Fruit fly (Drosophila melanogaster) whole organism, embryonic: ENCODE results near the gene lab.

Source experiments
- Antp ChIP-seq: fragments of 200-800 bp; sonication (Bioruptor generic); optimal IDR thresholded peaks from 3 replicates; lab custom pipeline; 2016; ENCODE audit warnings: missing biosample characterization, missing genetic modification characterization
- C15 ChIP-seq: fragments of 200-800 bp; sonication (Bioruptor generic); IDR thresholded peaks from 3 replicates; pipeline ENCODE4 v1.3.6; 2022; ENCODE audit warnings: missing biosample characterization, missing genetic modification characterization
- CG10274 ChIP-seq: fragments of 200-800 bp; sonication (Bioruptor generic); optimal IDR thresholded peaks from 3 replicates; lab custom pipeline; 2017; ENCODE audit warnings: missing biosample characterization, mild to moderate bottlenecking, missing genetic modification characterization
- CG10959 ChIP-seq: fragments of 200-800 bp; sonication (Bioruptor generic); IDR thresholded peaks from 2 replicates; pipeline ENCODE4 v1.3.6; 2022; ENCODE audit warnings: missing biosample characterization, missing genetic modification characterization
- CG10979 ChIP-seq: fragments of 200-800 bp; sonication (Bioruptor generic); optimal IDR thresholded peaks from 2 replicates; lab custom pipeline; 2018; ENCODE audit warnings: missing biosample characterization, mild to moderate bottlenecking, missing genetic modification characterization, moderate library complexity
- CG13287 ChIP-seq: fragments of 200-800 bp; sonication (Bioruptor generic); IDR thresholded peaks from 2 replicates; pipeline ENCODE4 v1.3.6; 2022; ENCODE audit warnings: missing biosample characterization, missing genetic modification characterization; ENCODE audit not compliant: partially characterized antibody
- CG13296 ChIP-seq: fragments of 200-800 bp; sonication (Bioruptor generic); optimal IDR thresholded peaks from 3 replicates; lab custom pipeline; 2018; ENCODE audit warnings: missing biosample characterization, mild to moderate bottlenecking, missing genetic modification characterization
- CG15073 ChIP-seq: fragments of 200-800 bp; sonication (Bioruptor generic); optimal IDR thresholded peaks from 2 replicates; lab custom pipeline; 2016; ENCODE audit warnings: missing biosample characterization, missing genetic modification characterization
- CG1529 ChIP-seq: fragments of 200-800 bp; sonication (Bioruptor generic); optimal IDR thresholded peaks from 3 replicates; lab custom pipeline; 2018; ENCODE audit warnings: missing biosample characterization, missing genetic modification characterization
- CG15479 ChIP-seq: fragments of 200-800 bp; sonication (Bioruptor generic); optimal IDR thresholded peaks from 3 replicates; lab custom pipeline; 2019; ENCODE audit warnings: missing biosample characterization, mild to moderate bottlenecking, missing genetic modification characterization, moderate library complexity
- CG15601 ChIP-seq: fragments of 200-800 bp; sonication (Bioruptor generic); optimal IDR thresholded peaks from 3 replicates; lab custom pipeline; 2019; ENCODE audit warnings: missing biosample characterization, mild to moderate bottlenecking, missing genetic modification characterization, moderate library complexity
- CG1602 ChIP-seq: fragments of 200-800 bp; sonication (Bioruptor generic); optimal IDR thresholded peaks from 3 replicates; lab custom pipeline; 2016; ENCODE audit warnings: missing biosample characterization, missing genetic modification characterization
- CG17385 ChIP-seq: fragments of 200-800 bp; sonication (Bioruptor generic); optimal IDR thresholded peaks from 3 replicates; lab custom pipeline; 2018; ENCODE audit warnings: missing biosample characterization, mild to moderate bottlenecking, missing genetic modification characterization
- CG1832 ChIP-seq: fragments of 200-800 bp; sonication (Bioruptor generic); optimal IDR thresholded peaks from 2 replicates; lab custom pipeline; 2017; ENCODE audit warnings: missing biosample characterization, mild to moderate bottlenecking, missing genetic modification characterization, inconsistent platforms
- CG2712 ChIP-seq: fragments of 200-800 bp; optimal IDR thresholded peaks from 3 replicates; lab custom pipeline; 2019; ENCODE audit warnings: missing biosample characterization, mild to moderate bottlenecking, missing genetic modification characterization, moderate library complexity
- CG3163 ChIP-seq: fragments of 200-800 bp; sonication (Bioruptor generic); optimal IDR thresholded peaks from 3 replicates; lab custom pipeline; 2016; ENCODE audit warnings: missing biosample characterization, missing genetic modification characterization
- CG32532 ChIP-seq: fragments of 200-800 bp; sonication (Bioruptor generic); IDR thresholded peaks from 2 replicates; pipeline ENCODE4 v1.3.6; 2022; ENCODE audit warnings: missing biosample characterization, missing genetic modification characterization
- CG3281 ChIP-seq: fragments of 200-800 bp; sonication (Bioruptor generic); optimal IDR thresholded peaks from 3 replicates; lab custom pipeline; 2017; ENCODE audit warnings: missing biosample characterization, mild to moderate bottlenecking, missing genetic modification characterization
- CG33213 ChIP-seq: fragments of 200-800 bp; sonication (Bioruptor generic); optimal IDR thresholded peaks from 3 replicates; lab custom pipeline; 2016; ENCODE audit warnings: missing biosample characterization, missing genetic modification characterization
- CG6654 ChIP-seq: fragments of 200-800 bp; sonication (Bioruptor generic); optimal IDR thresholded peaks from 2 replicates; lab custom pipeline; 2017; ENCODE audit warnings: missing biosample characterization, mild to moderate bottlenecking, missing genetic modification characterization
- CG7357 ChIP-seq: fragments of 200-800 bp; sonication (Bioruptor generic); IDR thresholded peaks from 3 replicates; pipeline ENCODE4 v1.3.6; 2022; ENCODE audit warnings: missing biosample characterization, missing genetic modification characterization
- CG8281 ChIP-seq: fragments of 200-800 bp; sonication (Bioruptor generic); optimal IDR thresholded peaks from 2 replicates; lab custom pipeline; 2018; ENCODE audit warnings: missing biosample characterization, mild to moderate bottlenecking, missing genetic modification characterization, moderate library complexity
- CG9437 ChIP-seq: fragments of 200-800 bp; sonication (Bioruptor generic); optimal IDR thresholded peaks from 2 replicates; lab custom pipeline; 2018; ENCODE audit warnings: missing biosample characterization, mild to moderate bottlenecking, missing genetic modification characterization
- CG9609 ChIP-seq: fragments of 200-800 bp; sonication (Bioruptor generic); optimal IDR thresholded peaks from 3 replicates; lab custom pipeline; 2016; ENCODE audit warnings: missing biosample characterization, missing genetic modification characterization
- Dbx ChIP-seq: fragments of 200-800 bp; sonication (Bioruptor generic); IDR thresholded peaks from 3 replicates; pipeline ENCODE4 v1.3.6; 2022; ENCODE audit warnings: missing biosample characterization, missing genetic modification characterization
- Deaf1 ChIP-seq: fragments of 200-800 bp; optimal IDR thresholded peaks from 3 replicates; lab custom pipeline; 2019; ENCODE audit warnings: missing biosample characterization, mild to moderate bottlenecking, missing genetic modification characterization, moderate library complexity
- Fer2 ChIP-seq: fragments of 200-800 bp; sonication (Bioruptor generic); optimal IDR thresholded peaks from 2 replicates; lab custom pipeline; 2018; ENCODE audit warnings: missing biosample characterization, mild to moderate bottlenecking, missing genetic modification characterization, moderate library complexity
- Kr ChIP-seq: fragments of 200-800 bp; sonication (Bioruptor generic); optimal IDR thresholded peaks from 2 replicates; lab custom pipeline; 2017; ENCODE audit warnings: missing biosample characterization, mild to moderate bottlenecking, missing genetic modification characterization
- Lim3 ChIP-seq: fragments of 200-800 bp; sonication (Bioruptor generic); IDR thresholded peaks from 2 replicates; pipeline ENCODE4 v1.3.6; 2022; ENCODE audit warnings: missing biosample characterization, missing genetic modification characterization
- Lpt ChIP-seq: fragments of >200 bp; optimal IDR thresholded peaks from 2 replicates; lab custom pipeline; 2018; ENCODE audit warnings: missing biosample characterization, missing genetic modification characterization
- Neu2 ChIP-seq: fragments of 200-800 bp; sonication (Bioruptor generic); optimal IDR thresholded peaks from 3 replicates; lab custom pipeline; 2016; ENCODE audit warnings: missing biosample characterization, missing genetic modification characterization, borderline replicate concordance
- Nf-YC ChIP-seq: fragments of 200-800 bp; optimal IDR thresholded peaks from 3 replicates; lab custom pipeline; 2019; ENCODE audit warnings: missing biosample characterization, mild to moderate bottlenecking, missing genetic modification characterization, moderate library complexity
- ase ChIP-seq: fragments of 200-800 bp; sonication (Bioruptor generic); IDR thresholded peaks from 3 replicates; pipeline ENCODE4 v1.3.6; 2022; ENCODE audit warnings: missing biosample characterization, missing genetic modification characterization
- bbx ChIP-seq: fragments of 200-800 bp; sonication (Bioruptor generic); IDR thresholded peaks from 2 replicates; pipeline ENCODE4 v1.3.6; 2022; ENCODE audit warnings: missing biosample characterization, missing genetic modification characterization; ENCODE audit not compliant: partially characterized antibody
- bigmax ChIP-seq: fragments of 200-800 bp; sonication (Bioruptor generic); optimal IDR thresholded peaks from 2 replicates; lab custom pipeline; 2018; ENCODE audit warnings: missing biosample characterization, mild to moderate bottlenecking, missing genetic modification characterization
- dpn ChIP-seq, 2 experiments: fragments of 200-800 bp; sonication (Bioruptor generic); optimal IDR thresholded peaks; 3 replicates each; lab custom pipeline; 2016; ENCODE audit warnings: missing biosample characterization in 2 of 2, missing genetic modification characterization in 2 of 2
- dysf ChIP-seq: fragments of 200-800 bp; sonication (Bioruptor generic); IDR thresholded peaks from 3 replicates; pipeline ENCODE4 v1.3.6; 2022; ENCODE audit warnings: missing biosample characterization, missing genetic modification characterization
- eyg ChIP-seq: fragments of 200-800 bp; sonication (Bioruptor generic); optimal IDR thresholded peaks from 3 replicates; lab custom pipeline; 2016; ENCODE audit warnings: missing biosample characterization, missing genetic modification characterization
- grau ChIP-seq: fragments of 200-800 bp; optimal IDR thresholded peaks from 3 replicates; lab custom pipeline; 2019; ENCODE audit warnings: missing biosample characterization, mild to moderate bottlenecking, missing genetic modification characterization, moderate library complexity
- gsb ChIP-seq: fragments of 200-800 bp; sonication (Bioruptor generic); IDR thresholded peaks from 2 replicates; pipeline ENCODE4 v1.3.6; 2022; ENCODE audit warnings: missing biosample characterization, missing genetic modification characterization
- her ChIP-seq: fragments of 200-800 bp; sonication (Bioruptor generic); optimal IDR thresholded peaks from 2 replicates; lab custom pipeline; 2016; ENCODE audit warnings: missing biosample characterization, missing genetic modification characterization
- lilli ChIP-seq: fragments of 200-800 bp; sonication (Bioruptor generic); optimal IDR thresholded peaks from 3 replicates; lab custom pipeline; 2016; ENCODE audit warnings: missing biosample characterization, missing genetic modification characterization
- nom ChIP-seq: fragments of 200-800 bp; sonication (Bioruptor generic); optimal IDR thresholded peaks from 2 replicates; lab custom pipeline; 2017; ENCODE audit warnings: missing biosample characterization, missing genetic modification characterization, mild to moderate bottlenecking, moderate library complexity, missing genetic modification reagents
- pfk ChIP-seq: fragments of 200-800 bp; sonication (Bioruptor generic); optimal IDR thresholded peaks from 2 replicates; lab custom pipeline; 2018; ENCODE audit warnings: missing biosample characterization, mild to moderate bottlenecking, missing genetic modification characterization, moderate library complexity
- run ChIP-seq: fragments of 200-800 bp; sonication (Bioruptor generic); optimal IDR thresholded peaks from 3 replicates; lab custom pipeline; 2018; ENCODE audit warnings: missing biosample characterization, mild to moderate bottlenecking, missing genetic modification characterization
- sens-2 ChIP-seq: fragments of 200-800 bp; sonication (Bioruptor generic); IDR thresholded peaks from 2 replicates; pipeline ENCODE4 v1.3.6; 2022; ENCODE audit warnings: missing biosample characterization, missing genetic modification characterization
- stc ChIP-seq: fragments of 200-800 bp; sonication (Bioruptor generic); IDR thresholded peaks from 2 replicates; pipeline ENCODE4 v1.3.6; 2022; ENCODE audit warnings: missing biosample characterization, missing genetic modification characterization
- tll ChIP-seq, 2 experiments: fragments of 200-800 bp in 1 of 2; fragments of >200 bp in 1 of 2; sonication (Bioruptor generic) in 1 of 2; optimal IDR thresholded peaks; 2 replicates each; lab custom pipeline; 2017 to 2019; ENCODE audit warnings: missing biosample characterization in 2 of 2, missing genetic modification characterization in 2 of 2, mild to moderate bottlenecking in 1 of 2, moderate library complexity in 1 of 2
- trem ChIP-seq: fragments of 200-800 bp; optimal IDR thresholded peaks from 3 replicates; lab custom pipeline; 2019; ENCODE audit warnings: missing biosample characterization, mild to moderate bottlenecking, missing genetic modification characterization, moderate library complexity
- tx ChIP-seq: fragments of 200-800 bp; sonication (Bioruptor generic); optimal IDR thresholded peaks from 2 replicates; lab custom pipeline; 2016; ENCODE audit warnings: missing biosample characterization, missing genetic modification characterization

lab gene

dm6 chr3R:6723537-6724171 lies 45.3 kb upstream of the lab start (continued):
- no peak for TF ChIP-seq CG10274 (GFP tag; lab: Kevin White, UChicago)
- TF ChIP-seq CG15479 (GFP tag; lab: Kevin White, UChicago), result peak; percentile 40
- no peak for TF ChIP-seq Dbx (GFP tag; lab: Robert Waterston, UW)
- peak; percentile 37 for TF ChIP-seq grau (tag; lab: Kevin White, UChicago)
- no peak for TF ChIP-seq tx (GFP tag; lab: Kevin White, UChicago)
- peak; percentile 25 for TF ChIP-seq CG15601 (tag; lab: Kevin White, UChicago)
- no peak for TF ChIP-seq CG1602 (GFP tag; lab: Kevin White, UChicago)
- TF ChIP-seq CG9609 (GFP tag; lab: Kevin White, UChicago), result no peak
- TF ChIP-seq CG10979 (tag; lab: Kevin White, UChicago), result peak; percentile 72
- no peak for TF ChIP-seq nom
- no peak for TF ChIP-seq CG33213 (GFP tag; lab: Kevin White, UChicago)
- no peak for TF ChIP-seq CG8281 (tag; lab: Kevin White, UChicago)
- no peak for TF ChIP-seq eyg (GFP tag; lab: Kevin White, UChicago)
- TF ChIP-seq ase (GFP tag; lab: Robert Waterston, UW), result no peak
- TF ChIP-seq CG13287 (GFP tag; lab: Robert Waterston, UW), result no peak
- TF ChIP-seq sens-2 (GFP tag; lab: Robert Waterston, UW), result no peak
- peak; percentile 11 for TF ChIP-seq CG9437 (GFP tag; lab: Kevin White, UChicago)
- TF ChIP-seq CG1529, result peak; percentile 19
- peak; percentile 4 for TF ChIP-seq CG17385 (GFP tag; lab: Kevin White, UChicago)
- peak; percentile 14 for TF ChIP-seq Antp (GFP tag; lab: Kevin White, UChicago)
- TF ChIP-seq C15 (GFP tag; lab: Robert Waterston, UW), result no peak
- no peak for TF ChIP-seq stc (GFP tag; lab: Robert Waterston, UW)
- TF ChIP-seq trem (tag; lab: Kevin White, UChicago), result peak; percentile 44
- TF ChIP-seq CG15073 (GFP tag; lab: Kevin White, UChicago), result no peak
- TF ChIP-seq CG10959 (GFP tag; lab: Robert Waterston, UW), result 0 out of 2 replicates have a peak, but pooled peaks have one; percentile 26
- TF ChIP-seq CG3163 (GFP tag; lab: Kevin White, UChicago), result no peak
- no peak for TF ChIP-seq pfk (GFP tag; lab: Kevin White, UChicago)
- TF ChIP-seq bbx (GFP tag; lab: Robert Waterston, UW), result no peak
- TF ChIP-seq CG3281, result no peak
- TF ChIP-seq gsb (GFP tag; lab: Robert Waterston, UW), result no peak
- no peak for TF ChIP-seq CG1832
- peak; percentile 13 for TF ChIP-seq CG6654
- no peak for TF ChIP-seq CG13296 (GFP tag; lab: Kevin White, UChicago)
- TF ChIP-seq dysf (GFP tag; lab: Robert Waterston, UW), result no peak
- no peak for TF ChIP-seq CG32532
- TF ChIP-seq Lpt (GFP tag; lab: Kevin White, UChicago), result no peak
- TF ChIP-seq tll (GFP tag; optimal IDR thresholded peaks at IDR 0.05; lab: Kevin White, UChicago), result peak in 1 of 2 experiments; percentile 94
- TF ChIP-seq dpn (GFP tag; optimal IDR thresholded peaks at IDR 0.05; lab: Kevin White, UChicago), result peak in 1 of 2 experiments; percentile 2
- no peak for TF ChIP-seq lilli (GFP tag; lab: Kevin White, UChicago)
- TF ChIP-seq Kr, result peak; percentile 48
- TF ChIP-seq CG2712 (tag; lab: Kevin White, UChicago), result peak; percentile 74
- no peak for TF ChIP-seq Fer2 (tag; lab: Kevin White, UChicago)
- peak; percentile 9 for TF ChIP-seq Neu2 (GFP tag; lab: Kevin White, UChicago)
- TF ChIP-seq run (tag; lab: Kevin White, UChicago), result no peak
- no peak for TF ChIP-seq her
- peak; percentile 15 for TF ChIP-seq Deaf1 (tag; lab: Kevin White, UChicago)
- TF ChIP-seq CG7357 (GFP tag; lab: Robert Waterston, UW), result 0 out of 3 replicates have a peak, but pooled peaks have one; percentile 22
- no peak for TF ChIP-seq bigmax (GFP tag; lab: Kevin White, UChicago)
- no peak for TF ChIP-seq Lim3 (GFP tag; lab: Robert Waterston, UW)
- no peak for TF ChIP-seq Nf-YC (tag; lab: Kevin White, UChicago)
